Worm (Caenorhabditis elegans): Measurements from ENCODE around the gene K06A4.6.

The K06A4.6 gene

DNA sequence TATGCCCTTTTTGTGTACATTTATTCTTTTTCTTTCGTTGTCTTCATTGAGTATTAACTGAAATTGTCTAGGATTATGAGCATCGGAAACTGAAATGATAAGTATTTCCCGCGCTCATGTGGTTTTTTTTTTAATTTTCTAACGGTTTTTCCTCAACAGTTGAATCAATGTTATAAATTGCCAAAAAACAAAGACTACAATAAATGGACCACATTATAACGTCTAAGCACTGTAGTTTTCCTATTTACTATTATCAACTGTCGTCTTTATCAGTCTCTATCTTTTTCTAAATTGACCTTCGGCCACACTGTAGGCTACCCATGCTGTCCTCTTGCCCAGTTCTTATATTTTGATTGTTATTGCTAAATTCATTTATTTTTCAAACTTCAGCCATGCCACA is 27.3 kb upstream of the K06A4.6 start, which contains the start of gene acs-14:
Gene acs-14 (plus strand): TSS at position 391 of the 400 bp plus-strand sequence.
- TF ChIP-seq Y55F3AM.14 (GFP tag; optimal IDR thresholded peaks at IDR 0.05): no peak
- peak; percentile 17 for TF ChIP-seq fos-1 (tag; optimal IDR thresholded peaks at IDR 0.05)

DNA sequence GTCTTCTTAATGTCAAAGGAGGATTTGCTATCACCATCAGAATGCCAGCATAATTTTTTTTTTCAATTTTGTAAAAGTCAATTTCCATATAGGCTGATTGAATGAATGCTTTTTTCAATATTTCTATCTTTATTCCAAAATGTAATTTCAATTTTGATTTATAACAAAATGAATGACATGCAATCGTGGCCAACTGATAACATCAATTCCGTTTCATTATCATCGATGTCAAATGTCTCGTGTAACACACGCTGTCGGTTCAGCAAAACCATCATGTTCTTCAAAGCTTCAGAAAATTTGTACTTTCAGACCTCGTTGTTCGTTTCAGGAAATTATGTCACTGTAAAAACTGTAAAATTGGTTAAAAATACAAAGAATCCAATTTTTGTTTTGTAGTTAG is 26.5 kb upstream of the K06A4.6 start:
- TF ChIP-seq sma-9 (GFP tag; optimal IDR thresholded peaks at IDR 0.05) (peak; percentile 30), sma-9 (tag; optimal IDR thresholded peaks at IDR 0.05) (no peak), mdl-1 (tag; optimal IDR thresholded peaks at IDR 0.05) (peak in 1 of 2 experiments; percentile 13), fos-1 (tag; optimal IDR thresholded peaks at IDR 0.05) (peak; percentile 78), crh-2 (tag; optimal IDR thresholded peaks at IDR 0.05) (peak; percentile 10), ZK546.5 (tag; optimal IDR thresholded peaks at IDR 0.05) (no peak)

DNA sequence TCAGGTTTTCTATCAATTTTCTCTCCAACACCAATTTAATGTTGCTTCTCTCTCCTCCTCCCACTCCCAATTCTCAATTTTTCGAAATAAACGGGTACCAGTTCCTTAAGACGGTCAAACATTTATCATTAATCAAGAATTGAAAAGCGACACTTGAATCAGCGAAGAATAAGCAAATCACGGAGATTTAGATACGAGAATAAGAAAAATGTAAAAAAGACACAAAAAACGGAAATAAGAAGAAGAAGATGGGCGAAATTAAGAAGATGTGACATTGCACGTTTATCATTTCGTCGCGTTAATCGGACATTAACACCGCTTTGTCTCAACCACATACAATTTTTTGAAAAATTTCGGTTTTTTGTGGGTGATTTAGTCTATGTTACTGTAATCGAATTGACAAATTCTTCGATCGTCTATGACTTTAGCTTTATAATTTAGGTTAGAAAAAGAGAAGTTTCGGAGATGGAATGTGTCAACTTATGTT is 24.1 kb upstream of the K06A4.6 start, which contains the start of gene haao-1:
Gene haao-1 (plus strand): TSS at position 437 of the 487 bp plus-strand sequence.
- no peak for TF ChIP-seq snpc-4 (tag; optimal IDR thresholded peaks at IDR 0.05)
- TF ChIP-seq ZK546.5 (tag; optimal IDR thresholded peaks at IDR 0.05): no peak
- TF ChIP-seq C34F6.9 (tag; optimal IDR thresholded peaks at IDR 0.05): no peak
- no peak for TF ChIP-seq lin-11 (tag; optimal IDR thresholded peaks at IDR 0.05)
- no peak for TF ChIP-seq nhr-10 (tag; optimal IDR thresholded peaks at IDR 0.05)
- no peak for TF ChIP-seq ztf-1 (GFP tag; conservative IDR thresholded peaks at IDR 0.05)
- no peak for TF ChIP-seq nhr-11 (tag; optimal IDR thresholded peaks at IDR 0.05)
- TF ChIP-seq ztf-11 (tag; optimal IDR thresholded peaks at IDR 0.05): no peak
- TF ChIP-seq mab-5 (tag; optimal IDR thresholded peaks at IDR 0.05): no peak

- TF ChIP-seq ceh-82 (tag; optimal IDR thresholded peaks at IDR 0.05) (no peak), C34F6.9 (tag; optimal IDR thresholded peaks at IDR 0.05) (peak; percentile 53), fos-1 (tag; optimal IDR thresholded peaks at IDR 0.05) (peak; percentile 44), crh-2 (tag; optimal IDR thresholded peaks at IDR 0.05) (peak; percentile 38), alr-1 (tag; optimal IDR thresholded peaks at IDR 0.05) (no peak), unc-62 (GFP tag; optimal IDR thresholded peaks at IDR 0.05) (no peak), ama-1 (optimal IDR thresholded peaks at IDR 0.05) (no peak), R02D3.7 (tag; optimal IDR thresholded peaks at IDR 0.05) (no peak), blmp-1 (tag; optimal IDR thresholded peaks at IDR 0.05; ENCODE audit: insufficient read depth) (no peak), ztf-4 (tag; optimal IDR thresholded peaks at IDR 0.05) (peak; percentile 45), nhr-129 (tag; optimal IDR thresholded peaks at IDR 0.05) (peak; percentile 76), lin-13 (GFP tag; optimal IDR thresholded peaks at IDR 0.05) (peak; percentile 54), ztf-1 (GFP tag; conservative IDR thresholded peaks at IDR 0.05) (no peak), nhr-25 (tag; optimal IDR thresholded peaks at IDR 0.05) (peak; percentile 54), mbf-1 (tag; optimal IDR thresholded peaks at IDR 0.05) (no peak), ceh-16 (tag; optimal IDR thresholded peaks at IDR 0.05) (peak; percentile 48), unc-39 (tag; optimal IDR thresholded peaks at IDR 0.05) (no peak), dmd-4 (tag; optimal IDR thresholded peaks at IDR 0.05) (no peak), lin-39 (tag; optimal IDR thresholded peaks at IDR 0.05) (no peak), lsy-2 (tag; optimal IDR thresholded peaks at IDR 0.05) (peak; percentile 54 to 56), nhr-10 (tag; optimal IDR thresholded peaks at IDR 0.05) (peak; percentile 4), nhr-6 (tag; optimal IDR thresholded peaks at IDR 0.05) (no peak), ZK546.5 (tag; optimal IDR thresholded peaks at IDR 0.05) (no peak), skn-1 (tag; optimal IDR thresholded peaks at IDR 0.05) (no peak), Y55F3AM.14 (GFP tag; optimal IDR thresholded peaks at IDR 0.05) (peak; percentile 60), sma-9 (GFP tag; optimal IDR thresholded peaks at IDR 0.05) (peak; percentile 59), sma-9 (tag; optimal IDR thresholded peaks at IDR 0.05) (no peak), elt-1 (tag; optimal IDR thresholded peaks at IDR 0.05) (no peak), nhr-23 (tag; optimal IDR thresholded peaks at IDR 0.05) (no peak), elt-3 (tag; optimal IDR thresholded peaks at IDR 0.05) (no peak), nhr-21 (tag; optimal IDR thresholded peaks at IDR 0.05) (peak; percentile 71), sem-4 (tag; optimal IDR thresholded peaks at IDR 0.05) (peak; percentile 34), ztf-11 (tag; optimal IDR thresholded peaks at IDR 0.05) (no peak), F13H6.1 (tag; optimal IDR thresholded peaks at IDR 0.05) (peak; percentile 57), sma-3 (GFP tag; optimal IDR thresholded peaks at IDR 0.05) (peak; percentile 75), nhr-12 (tag; optimal IDR thresholded peaks at IDR 0.05) (no peak), nhr-77 (tag; optimal IDR thresholded peaks at IDR 0.05) (no peak), snpc-4 (tag; optimal IDR thresholded peaks at IDR 0.05) (peak; percentile 95), nhr-11 (tag; optimal IDR thresholded peaks at IDR 0.05) (no peak), mdl-1 (tag; optimal IDR thresholded peaks at IDR 0.05) (no peak), gmeb-1 (tag; optimal IDR thresholded peaks at IDR 0.05) (peak; percentile 66), peb-1 (tag; optimal IDR thresholded peaks at IDR 0.05) (no peak), lin-11 (tag; optimal IDR thresholded peaks at IDR 0.05) (peak; percentile 51), aly-2 (tag; optimal IDR thresholded peaks at IDR 0.05) (no peak)
Measured at ce11 chrV:9503152-9503817, 22.8 kb upstream of the K06A4.6 start.
